Worm (Caenorhabditis elegans) whole organism, L2 larva: Measurements from ENCODE around the gene tab-1.

ENCODE experiments used
- C34F6.9 ChIP-seq: fragments of 150-350 bp; optimal IDR thresholded peaks from 2 replicates; lab custom pipeline; 2014; ENCODE audit warnings: missing biosample characterization, missing genetic modification characterization
- F13H6.1 ChIP-seq: sonication (generic microtip); optimal IDR thresholded peaks from 2 replicates; lab custom pipeline; 2016; ENCODE audit warnings: missing genetic modification characterization, missing compliant biosample characterization
- Y55F3AM.14 ChIP-seq: fragments of 200-800 bp; sonication (Bioruptor generic); optimal IDR thresholded peaks from 2 replicates; lab custom pipeline; 2018; ENCODE audit warnings: mild to moderate bottlenecking, missing genetic modification characterization, missing compliant biosample characterization
- ZK546.5 ChIP-seq: sonication (generic microtip); optimal IDR thresholded peaks from 2 replicates; lab custom pipeline; 2017; ENCODE audit warnings: missing biosample characterization, missing genetic modification characterization
- alr-1 ChIP-seq: fragments of 150-350 bp; optimal IDR thresholded peaks from 2 replicates; lab custom pipeline; 2014; ENCODE audit warnings: missing biosample characterization, missing genetic modification characterization
- aly-2 ChIP-seq: fragments of 150-350 bp; optimal IDR thresholded peaks from 2 replicates; lab custom pipeline; 2014; ENCODE audit warnings: missing biosample characterization, missing genetic modification characterization
- ama-1 ChIP-seq: fragments of 150-350 bp; optimal IDR thresholded peaks from 2 replicates; lab custom pipeline; 2018; ENCODE audit warnings: inconsistent platforms
- blmp-1 ChIP-seq: sonication (generic microtip); optimal IDR thresholded peaks from 2 replicates; lab custom pipeline; 2017; ENCODE audit warnings: missing genetic modification characterization, mild to moderate bottlenecking, missing compliant biosample characterization, antibody characterized with exemption, moderate library complexity; ENCODE audit not compliant: insufficient read depth
- ceh-16 ChIP-seq: fragments of 150-350 bp; optimal IDR thresholded peaks from 2 replicates; lab custom pipeline; 2014; ENCODE audit warnings: missing biosample characterization, missing genetic modification characterization
- crh-2 ChIP-seq: sonication (generic microtip); optimal IDR thresholded peaks from 2 replicates; lab custom pipeline; 2017; ENCODE audit warnings: missing biosample characterization, missing genetic modification characterization
- egl-27 ChIP-seq: sonication (generic microtip); optimal IDR thresholded peaks from 3 replicates; lab custom pipeline; 2017; ENCODE audit warnings: missing biosample characterization, missing genetic modification reagents, missing genetic modification characterization
- elt-1 ChIP-seq: fragments of 150-350 bp; optimal IDR thresholded peaks from 2 replicates; lab custom pipeline; 2014; ENCODE audit warnings: missing biosample characterization, missing genetic modification characterization
- elt-3 ChIP-seq: sonication (generic microtip); optimal IDR thresholded peaks from 2 replicates; lab custom pipeline; 2017; ENCODE audit warnings: missing biosample characterization, missing genetic modification characterization
- fos-1 ChIP-seq: fragments of 150-350 bp; optimal IDR thresholded peaks from 2 replicates; lab custom pipeline; 2014; ENCODE audit warnings: missing biosample characterization, missing genetic modification characterization
- gmeb-1 ChIP-seq: fragments of 150-350 bp; optimal IDR thresholded peaks from 2 replicates; lab custom pipeline; 2014; ENCODE audit warnings: missing biosample characterization, missing genetic modification characterization
- lin-11 ChIP-seq: fragments of 150-350 bp; sonication (generic microtip); optimal IDR thresholded peaks from 2 replicates; lab custom pipeline; 2014; ENCODE audit warnings: missing biosample characterization, missing genetic modification characterization, inconsistent platforms, mixed read lengths
- lin-39 ChIP-seq: fragments of 150-350 bp; optimal IDR thresholded peaks from 2 replicates; lab custom pipeline; 2014; ENCODE audit warnings: missing biosample characterization, missing genetic modification reagents, missing genetic modification characterization
- mab-5 ChIP-seq: fragments of 150-350 bp; optimal IDR thresholded peaks from 2 replicates; lab custom pipeline; 2014; ENCODE audit warnings: missing biosample characterization, missing genetic modification characterization
- mbf-1 ChIP-seq: sonication (generic microtip); optimal IDR thresholded peaks from 2 replicates; lab custom pipeline; 2017; ENCODE audit warnings: missing biosample characterization, missing genetic modification characterization
- mdl-1 ChIP-seq, 2 experiments: fragments of 150-350 bp in 1 of 2; sonication (generic microtip) in 1 of 2; optimal IDR thresholded peaks; 2 replicates each; lab custom pipeline; 2017; ENCODE audit warnings: missing biosample characterization in 2 of 2, missing genetic modification characterization in 2 of 2
- nhr-10 ChIP-seq: sonication (generic microtip); optimal IDR thresholded peaks from 2 replicates; lab custom pipeline; 2017; ENCODE audit warnings: missing biosample characterization, missing genetic modification characterization
- nhr-11 ChIP-seq: fragments of 150-350 bp; optimal IDR thresholded peaks from 2 replicates; lab custom pipeline; 2014; ENCODE audit warnings: missing biosample characterization, missing genetic modification characterization
- nhr-12 ChIP-seq: fragments of 150-350 bp; optimal IDR thresholded peaks from 2 replicates; lab custom pipeline; 2014; ENCODE audit warnings: missing biosample characterization, missing genetic modification characterization
- nhr-129 ChIP-seq: fragments of 150-350 bp; optimal IDR thresholded peaks from 2 replicates; lab custom pipeline; 2014; ENCODE audit warnings: missing biosample characterization, missing genetic modification characterization
- nhr-21 ChIP-seq: fragments of 150-350 bp; optimal IDR thresholded peaks from 2 replicates; lab custom pipeline; 2014; ENCODE audit warnings: missing biosample characterization, missing genetic modification characterization
- nhr-23 ChIP-seq: fragments of 150-350 bp; optimal IDR thresholded peaks from 2 replicates; lab custom pipeline; 2014; ENCODE audit warnings: missing biosample characterization, missing genetic modification reagents, missing genetic modification characterization
- nhr-237 ChIP-seq: fragments of 150-350 bp; optimal IDR thresholded peaks from 2 replicates; lab custom pipeline; 2014; ENCODE audit warnings: missing biosample characterization, missing genetic modification characterization
- nhr-25 ChIP-seq: fragments of 150-350 bp; sonication (generic microtip); optimal IDR thresholded peaks from 3 replicates; lab custom pipeline; 2014; ENCODE audit warnings: missing biosample characterization, missing genetic modification characterization
- nhr-6 ChIP-seq: fragments of 150-350 bp; optimal IDR thresholded peaks from 2 replicates; lab custom pipeline; 2014; ENCODE audit warnings: missing biosample characterization, missing genetic modification characterization
- nhr-77 ChIP-seq: fragments of 150-350 bp; optimal IDR thresholded peaks from 2 replicates; lab custom pipeline; 2014; ENCODE audit warnings: missing biosample characterization, missing genetic modification characterization
- peb-1 ChIP-seq: fragments of 150-350 bp; optimal IDR thresholded peaks from 2 replicates; lab custom pipeline; 2014; ENCODE audit warnings: missing biosample characterization, missing genetic modification characterization
- skn-1 ChIP-seq: sonication (generic microtip); optimal IDR thresholded peaks from 2 replicates; lab custom pipeline; 2017; ENCODE audit warnings: missing biosample characterization, missing genetic modification characterization
- sma-3 ChIP-seq: sonication (generic microtip); optimal IDR thresholded peaks from 2 replicates; lab custom pipeline; 2016; ENCODE audit warnings: missing genetic modification reagents, missing genetic modification characterization, missing compliant biosample characterization
- sma-9 ChIP-seq, 2 experiments: fragments of 150-350 bp in 1 of 2; sonication (generic microtip) in 1 of 2; optimal IDR thresholded peaks; 2 replicates each; lab custom pipeline; 2014 to 2016; ENCODE audit warnings: missing genetic modification characterization in 2 of 2, mild to moderate bottlenecking in 1 of 2, missing biosample characterization in 1 of 2, missing compliant biosample characterization in 1 of 2, missing genetic modification reagents in 1 of 2, moderate library complexity in 1 of 2
- snpc-4 ChIP-seq: fragments of 150-350 bp; optimal IDR thresholded peaks from 2 replicates; lab custom pipeline; 2014; ENCODE audit warnings: missing biosample characterization, missing genetic modification characterization
- unc-39 ChIP-seq: fragments of 150-350 bp; optimal IDR thresholded peaks from 2 replicates; lab custom pipeline; 2014; ENCODE audit warnings: missing biosample characterization, missing genetic modification characterization
- unc-62 ChIP-seq: fragments of 150-350 bp; optimal IDR thresholded peaks from 2 replicates; lab custom pipeline; 2014; ENCODE audit warnings: missing biosample characterization, missing genetic modification reagents, missing genetic modification characterization
- zag-1 ChIP-seq: fragments of 150-350 bp; optimal IDR thresholded peaks from 2 replicates; lab custom pipeline; 2014; ENCODE audit warnings: missing biosample characterization, missing genetic modification characterization
- ztf-1 ChIP-seq: fragments of 200-800 bp; sonication (Bioruptor generic); conservative IDR thresholded peaks from 2 replicates; pipeline ENCODE4 v1.3.6; 2022; ENCODE audit warnings: missing genetic modification characterization, missing compliant biosample characterization
- ztf-11 ChIP-seq: sonication (generic microtip); optimal IDR thresholded peaks from 2 replicates; lab custom pipeline; 2017; ENCODE audit warnings: missing biosample characterization, missing genetic modification characterization
- ztf-4 ChIP-seq: fragments of 150-350 bp; optimal IDR thresholded peaks from 2 replicates; lab custom pipeline; 2014; ENCODE audit warnings: missing biosample characterization, missing genetic modification characterization

Gene tab-1

ce11 chrII:6783377-6783829 is 19.7 kb upstream of the tab-1 start, which contains the start of gene gldi-2:
TSS of gene gldi-2 (plus strand) at chrII:6783427.
- TF ChIP-seq F13H6.1 (tag; lab: Kevin White, UChicago) = no peak
- TF ChIP-seq egl-27 (tag; lab: Kevin White, UChicago) = no peak
- no peak for TF ChIP-seq skn-1 (tag; lab: Kevin White, UChicago)
- no peak for TF ChIP-seq sma-3 (GFP tag; lab: Kevin White, UChicago)
- TF ChIP-seq gmeb-1 = no peak
- TF ChIP-seq ztf-1 (GFP tag; lab: Robert Waterston, UW) = no peak
- no peak for TF ChIP-seq zag-1 (tag; lab: Kevin White, UChicago)
- no peak for TF ChIP-seq lin-39 (tag; lab: Kevin White, UChicago)
- TF ChIP-seq nhr-12 = no peak
- no peak for TF ChIP-seq nhr-23 (tag; lab: Kevin White, UChicago)
- TF ChIP-seq ama-1 = no peak
- TF ChIP-seq C34F6.9 (tag; lab: Kevin White, UChicago) = no peak
- TF ChIP-seq, all 48 proteins: peak for 0

- TF ChIP-seq unc-39 (no peak), elt-3 (tag; lab: Kevin White, UChicago) (no peak), mdl-1 (tag; optimal IDR thresholded peaks at IDR 0.05; lab: Kevin White, UChicago) (no peak), skn-1 (tag; lab: Kevin White, UChicago) (no peak), mab-5 (tag; lab: Kevin White, UChicago) (no peak), gmeb-1 (no peak), ZK546.5 (tag; lab: Kevin White, UChicago) (no peak), nhr-10 (tag; lab: Kevin White, UChicago) (no peak), egl-27 (tag; lab: Kevin White, UChicago) (no peak)
These were observed 14.3 kb upstream of the tab-1 start, which contains the start of gene T13C2.3 for ce11 chrII:6788672-6789298. TSS of gene T13C2.3 (plus strand) at chrII:6789248.

- no peak for TF ChIP-seq alr-1
- no peak for TF ChIP-seq nhr-23 (tag; lab: Kevin White, UChicago)
- no peak for TF ChIP-seq fos-1
- no peak for TF ChIP-seq mbf-1 (tag; lab: Kevin White, UChicago)
- TF ChIP-seq nhr-129 (tag; lab: Kevin White, UChicago) = no peak
- no peak for TF ChIP-seq lin-11
- TF ChIP-seq nhr-11 (tag; lab: Kevin White, UChicago) = no peak
- TF ChIP-seq nhr-21 (tag; lab: Kevin White, UChicago) = no peak
- TF ChIP-seq Y55F3AM.14 (GFP tag; lab: Kevin White, UChicago) = no peak
- TF ChIP-seq crh-2 = no peak
- TF ChIP-seq mab-5 (tag; lab: Kevin White, UChicago) = no peak
- TF ChIP-seq nhr-10 (tag; lab: Kevin White, UChicago) = no peak
- TF ChIP-seq, all 48 proteins: peak for 0
These were observed 11.2 kb upstream of the tab-1 start, which contains the start of gene T13C2.2 for ce11 chrII:6791891-6792290. TSS of gene T13C2.2 (plus strand) at chrII:6792191.

ce11 chrII:6800104-6800711 is 2.9 kb upstream of the tab-1 start, which contains the start of gene F31E8.4:
TSS of gene F31E8.4 (minus strand) at chrII:6800154.
- peak; percentile 22 for TF ChIP-seq blmp-1 (tag; lab: Kevin White, UChicago)
- TF ChIP-seq lin-11 = no peak
- no peak for TF ChIP-seq gmeb-1
- TF ChIP-seq aly-2 (tag; lab: Kevin White, UChicago) = no peak
- no peak for TF ChIP-seq nhr-23 (tag; lab: Kevin White, UChicago)
- no peak for TF ChIP-seq nhr-21 (tag; lab: Kevin White, UChicago)
- TF ChIP-seq F13H6.1 (tag; lab: Kevin White, UChicago) = no peak
- TF ChIP-seq nhr-6 (tag; lab: Kevin White, UChicago) = no peak
- TF ChIP-seq mab-5 (tag; lab: Kevin White, UChicago) = no peak
- TF ChIP-seq ama-1 = no peak
- no peak for TF ChIP-seq nhr-12
- no peak for TF ChIP-seq mdl-1 (tag; optimal IDR thresholded peaks at IDR 0.05; lab: Kevin White, UChicago)
- TF ChIP-seq Y55F3AM.14 (GFP tag; lab: Kevin White, UChicago) = no peak
- peak; percentile 66 for TF ChIP-seq fos-1
- TF ChIP-seq mbf-1 (tag; lab: Kevin White, UChicago) = no peak
- TF ChIP-seq sma-9 (GFP tag; optimal IDR thresholded peaks at IDR 0.05; lab: Kevin White, UChicago) = peak; percentile 30
- TF ChIP-seq sma-9 (tag; optimal IDR thresholded peaks at IDR 0.05; lab: Kevin White, UChicago) = no peak
- TF ChIP-seq unc-39 = no peak
- TF ChIP-seq nhr-237 (tag; lab: Kevin White, UChicago) = no peak
- TF ChIP-seq peb-1 = no peak
- TF ChIP-seq ztf-4 (tag; lab: Kevin White, UChicago) = no peak
- TF ChIP-seq zag-1 (tag; lab: Kevin White, UChicago) = no peak
- TF ChIP-seq nhr-77 = no peak
- TF ChIP-seq unc-62 (GFP tag; lab: Kevin White, UChicago) = no peak
- no peak for TF ChIP-seq snpc-4 (tag; lab: Kevin White, UChicago)
- peak; percentile 51 for TF ChIP-seq C34F6.9 (tag; lab: Kevin White, UChicago)
- TF ChIP-seq nhr-25 = no peak
- peak; percentile 6 for TF ChIP-seq crh-2
- TF ChIP-seq ztf-11 (tag; lab: Kevin White, UChicago) = no peak
- TF ChIP-seq ztf-1 (GFP tag; lab: Robert Waterston, UW) = no peak
- no peak for TF ChIP-seq skn-1 (tag; lab: Kevin White, UChicago)
- no peak for TF ChIP-seq ceh-16 (tag; lab: Kevin White, UChicago)
- TF ChIP-seq elt-1 (tag; lab: Kevin White, UChicago) = no peak
- TF ChIP-seq egl-27 (tag; lab: Kevin White, UChicago) = no peak
- no peak for TF ChIP-seq elt-3 (tag; lab: Kevin White, UChicago)
- TF ChIP-seq sma-3 (GFP tag; lab: Kevin White, UChicago) = peak; percentile 13
- no peak for TF ChIP-seq ZK546.5 (tag; lab: Kevin White, UChicago)
